Fruit fly (Drosophila melanogaster): Measurements from ENCODE around the gene Atg8a.

Atg8a gene

dm6 chrX:10773562-10773961, 5.4 kb upstream of the Atg8a start (continued):
- TF ChIP-seq ATbp (GFP tag; optimal IDR thresholded peaks at IDR 0.05) (peak; percentile 3), pum (GFP tag; optimal IDR thresholded peaks at IDR 0.05) (no peak), nom (GFP tag; optimal IDR thresholded peaks at IDR 0.05) (peak; percentile 66), sens (GFP tag) (peak; percentile 78), twi (tag; optimal IDR thresholded peaks at IDR 0.05) (peak; percentile 34), pros (GFP tag; optimal IDR thresholded peaks at IDR 0.05) (peak; percentile 2), gcm (GFP tag; optimal IDR thresholded peaks at IDR 0.05) (peak; percentile 1)

DNA sequence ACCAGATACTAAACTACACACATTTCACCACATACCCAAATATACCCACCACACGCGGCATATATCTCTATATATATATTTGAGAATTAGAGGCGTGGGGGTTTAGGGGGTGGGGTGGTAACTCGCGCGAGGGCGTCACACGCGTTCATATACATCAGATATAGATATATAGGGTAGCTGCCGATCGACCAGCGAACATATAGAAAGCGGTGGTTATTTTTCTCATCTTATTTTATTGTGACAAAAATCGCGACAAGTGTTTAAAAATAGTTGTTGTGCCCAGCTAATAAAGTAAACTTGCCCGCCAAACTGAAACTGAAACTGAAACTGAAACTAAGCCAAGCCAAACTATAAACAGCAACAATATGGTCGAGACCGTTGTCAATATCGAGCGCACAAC, 4.5 kb upstream of the Atg8a start:
- peak; percentile 61 for TF ChIP-seq CG13894 (tag; optimal IDR thresholded peaks at IDR 0.05)
- no peak for TF ChIP-seq gce (GFP tag; IDR thresholded peaks at IDR 0.05)
- TF ChIP-seq unc-4 (GFP tag; IDR thresholded peaks at IDR 0.05; ENCODE audit: partially characterized antibody), result 0 out of 2 replicates have a peak, but pooled peaks have one; percentile 22
- peak; percentile 14 for TF ChIP-seq Blimp-1 (GFP tag; optimal IDR thresholded peaks at IDR 0.05)
- TF ChIP-seq sens (GFP tag), result peak; percentile 46

DNA sequence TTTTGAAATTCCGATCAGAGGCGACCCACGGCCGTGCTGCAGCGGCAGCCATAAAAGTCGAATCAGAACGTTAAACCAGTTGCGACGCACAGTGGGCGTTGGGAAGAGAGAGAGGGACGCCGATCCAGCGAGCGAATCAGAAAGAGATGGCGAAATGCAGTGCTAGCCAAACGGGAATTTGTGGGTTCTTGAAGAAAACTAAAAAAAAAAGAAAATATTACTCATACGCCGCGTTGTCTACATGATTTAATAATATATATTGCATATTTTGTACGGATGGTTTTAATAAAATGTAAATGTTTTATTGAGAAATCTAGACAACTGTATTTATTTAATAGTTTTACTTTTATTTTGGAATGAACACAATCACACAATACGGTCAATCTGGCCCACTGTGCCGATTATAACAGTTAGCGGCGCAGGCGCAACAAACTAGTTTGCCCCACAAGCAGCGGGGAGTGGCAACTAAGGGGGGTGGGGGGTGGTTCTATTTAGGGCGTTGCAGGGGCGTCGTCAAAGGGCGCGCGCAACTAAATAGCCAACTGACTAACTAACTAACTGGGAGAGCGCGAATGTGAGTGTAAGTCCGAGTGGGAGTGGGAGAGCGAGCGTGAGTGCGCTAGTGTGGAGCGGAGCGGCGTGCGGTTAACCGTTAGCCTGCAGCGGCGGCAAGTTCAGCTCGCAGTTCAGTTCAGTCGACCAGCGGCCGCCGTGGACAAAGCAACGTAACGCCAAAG, 3.9 kb upstream of the Atg8a start, which contains the start of gene CG15211:
Gene CG15211 (plus strand): TSS at position 686 of the 737 bp plus-strand sequence.
- TF ChIP-seq gce (GFP tag; IDR thresholded peaks at IDR 0.05), result peak; percentile 31; the same call in 1 of the 3 replicates
- TF ChIP-seq shn (GFP tag; optimal IDR thresholded peaks at IDR 0.05), result peak; percentile 20
- no peak for TF ChIP-seq mam (GFP tag; optimal IDR thresholded peaks at IDR 0.05)
- no peak for TF ChIP-seq ash1 (GFP tag; optimal IDR thresholded peaks at IDR 0.05)
- TF ChIP-seq ind (GFP tag; optimal IDR thresholded peaks at IDR 0.05), result peak; percentile 62
- TF ChIP-seq CG8944 (GFP tag; optimal IDR thresholded peaks at IDR 0.05), result no peak
- no peak for TF ChIP-seq pho (GFP tag; optimal IDR thresholded peaks at IDR 0.05)
- peak; percentile 24; the same call in 1 of the 3 replicates for TF ChIP-seq CG34422 (GFP tag; IDR thresholded peaks at IDR 0.05)
- no peak for TF ChIP-seq grn (GFP tag; optimal IDR thresholded peaks at IDR 0.05)
- peak; percentile 73 for TF ChIP-seq gsb-n (tag; optimal IDR thresholded peaks at IDR 0.05)
- TF ChIP-seq MBD-R2 (GFP tag; IDR thresholded peaks at IDR 0.05), result no peak; the same call in 1 of the 2 replicates
- peak; percentile 39 for TF ChIP-seq CG10431 (GFP tag; optimal IDR thresholded peaks at IDR 0.05)
- TF ChIP-seq emc (GFP tag; optimal IDR thresholded peaks at IDR 0.05), result no peak
- peak; percentile 45 for TF ChIP-seq Deaf1 (tag; optimal IDR thresholded peaks at IDR 0.05)
- TF ChIP-seq klu (GFP tag; IDR thresholded peaks at IDR 0.05), result no peak
- TF ChIP-seq vfl (GFP tag; optimal IDR thresholded peaks at IDR 0.05), result no peak
- peak; percentile 81 to 91 for TF ChIP-seq bsh (GFP tag; optimal IDR thresholded peaks at IDR 0.05)
- no peak; the same call in 2 of the 3 replicates for TF ChIP-seq CG11456 (GFP tag; IDR thresholded peaks at IDR 0.05)
- TF ChIP-seq chif (GFP tag; optimal IDR thresholded peaks at IDR 0.05), result peak; percentile 15 to 54
- TF ChIP-seq CG8089 (GFP tag; optimal IDR thresholded peaks at IDR 0.05), result no peak
- TF ChIP-seq CG10654 (GFP tag; optimal IDR thresholded peaks at IDR 0.05), result peak; percentile 53
- peak; percentile 52 for TF ChIP-seq CG12942 (GFP tag; optimal IDR thresholded peaks at IDR 0.05)
- TF ChIP-seq Hr3 (GFP tag; optimal IDR thresholded peaks at IDR 0.05), result peak; percentile 80
- TF ChIP-seq CG1832 (GFP tag; optimal IDR thresholded peaks at IDR 0.05), result peak; percentile 58
- peak; percentile 82 for TF ChIP-seq dmrt99B (tag; optimal IDR thresholded peaks at IDR 0.05)
- no peak for TF ChIP-seq ac (GFP tag; optimal IDR thresholded peaks at IDR 0.05)
- peak; percentile 55 for TF ChIP-seq sisA (GFP tag; IDR thresholded peaks at IDR 0.05)
- TF ChIP-seq Scr (GFP tag; IDR thresholded peaks at IDR 0.05; ENCODE audit: partially characterized antibody), result no peak
- peak; percentile 86 for TF ChIP-seq nmo (GFP tag; optimal IDR thresholded peaks at IDR 0.05)
- TF ChIP-seq CG15479 (GFP tag; optimal IDR thresholded peaks at IDR 0.05), result no peak
- peak; percentile 43 for TF ChIP-seq Jarid2 (GFP tag; optimal IDR thresholded peaks at IDR 0.05)
- TF ChIP-seq ssp (GFP tag; IDR thresholded peaks at IDR 0.05), result peak; percentile 49
- TF ChIP-seq CG2712 (tag; optimal IDR thresholded peaks at IDR 0.05), result peak; percentile 86
- peak; percentile 17 for TF ChIP-seq run (tag; optimal IDR thresholded peaks at IDR 0.05)
- no peak for TF ChIP-seq Atf-2 (GFP tag; optimal IDR thresholded peaks at IDR 0.05)
- TF ChIP-seq twi (tag; optimal IDR thresholded peaks at IDR 0.05), result peak; percentile 53
- TF ChIP-seq Fer1 (GFP tag; optimal IDR thresholded peaks at IDR 0.05), result peak; percentile 52
